Worm (Caenorhabditis elegans): ENCODE measurements around the gene str-111.

str-111 gene

DNA sequence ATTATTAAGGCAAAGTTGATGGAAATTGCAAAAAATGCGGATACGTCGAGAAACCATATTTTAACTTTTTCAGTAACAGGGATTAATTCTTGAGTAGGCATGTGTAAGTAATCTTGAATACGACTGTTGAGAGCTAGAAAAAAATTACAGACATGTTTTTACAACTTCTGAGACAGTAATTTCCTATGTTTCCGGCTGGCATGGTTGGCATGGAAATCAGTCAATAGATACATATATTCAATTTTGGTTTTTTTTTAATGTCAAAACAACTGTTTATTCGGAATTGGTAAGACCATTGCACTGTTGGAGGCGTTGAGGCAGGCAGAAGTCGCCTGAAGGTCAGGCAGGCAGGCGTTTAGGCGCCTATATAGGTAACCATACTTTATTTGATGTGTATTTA, 15.6 kb downstream of the str-111 start, which contains the start of gene str-254:
Gene str-254, minus strand, starts transcription at position 101 of the 400 bp plus-strand sequence.
- TF ChIP-seq unc-39 (tag; optimal IDR thresholded peaks at IDR 0.05) (no peak), lin-32 (GFP tag; optimal IDR thresholded peaks at IDR 0.05) (no peak), flh-1 (GFP tag; optimal IDR thresholded peaks at IDR 0.05) (no peak), mep-1 (tag; optimal IDR thresholded peaks at IDR 0.05) (no peak), nhr-28 (tag; optimal IDR thresholded peaks at IDR 0.05) (no peak), mab-5 (tag; optimal IDR thresholded peaks at IDR 0.05) (no peak), zip-8 (tag; optimal IDR thresholded peaks at IDR 0.05) (no peak), sptf-1 (tag; optimal IDR thresholded peaks at IDR 0.05) (no peak)

DNA sequence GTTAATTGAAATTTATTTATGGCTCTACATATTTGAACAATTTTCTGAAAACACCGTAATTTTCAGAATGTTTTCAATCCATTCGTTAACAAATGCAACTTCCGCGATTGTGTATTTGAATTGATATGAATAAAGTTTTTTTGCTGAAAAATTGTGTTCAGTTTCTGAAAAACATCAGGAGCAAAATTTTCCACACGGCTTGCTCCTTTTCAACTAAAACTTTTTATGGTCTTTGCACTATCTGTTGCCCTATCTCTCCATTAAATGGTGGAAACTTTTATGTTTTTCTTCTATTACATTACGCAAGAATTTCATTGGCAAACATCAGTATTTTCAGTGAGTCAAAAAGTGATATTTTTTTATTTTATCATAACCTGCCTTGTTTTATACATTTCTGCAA, 20.1 kb downstream of the str-111 start, which contains the start of gene F10A3.4:
Gene F10A3.4, plus strand, starts transcription at position 301 of the 400 bp plus-strand sequence.
- TF ChIP-seq bed-3 (GFP tag; optimal IDR thresholded peaks at IDR 0.05), result no peak
- no peak for TF ChIP-seq tbx-8 (GFP tag; optimal IDR thresholded peaks at IDR 0.05)
- TF ChIP-seq snpc-4 (tag; optimal IDR thresholded peaks at IDR 0.05), result no peak
- no peak for TF ChIP-seq cnd-1 (tag; optimal IDR thresholded peaks at IDR 0.05)
- no peak for TF ChIP-seq ces-1 (GFP tag; optimal IDR thresholded peaks at IDR 0.05)
- no peak for TF ChIP-seq blmp-1 (tag; optimal IDR thresholded peaks at IDR 0.05)
- no peak for TF ChIP-seq lin-13 (tag; optimal IDR thresholded peaks at IDR 0.05)
- TF ChIP-seq nhr-76 (tag; optimal IDR thresholded peaks at IDR 0.05), result no peak
- TF ChIP-seq ceh-39 (tag; optimal IDR thresholded peaks at IDR 0.05), result no peak
- TF ChIP-seq nhr-2 (tag; optimal IDR thresholded peaks at IDR 0.05), result no peak
- TF ChIP-seq ceh-83 (GFP tag; optimal IDR thresholded peaks at IDR 0.05), result no peak

ce11 chrV:16145009-16145408, 23.9 kb downstream of the str-111 start:
- no peak for TF ChIP-seq ztf-11 (tag; optimal IDR thresholded peaks at IDR 0.05)
- no peak for TF ChIP-seq drap-1 (GFP tag; optimal IDR thresholded peaks at IDR 0.05)
- TF ChIP-seq blmp-1 (tag; optimal IDR thresholded peaks at IDR 0.05), result no peak
- no peak for TF ChIP-seq snpc-4 (tag; optimal IDR thresholded peaks at IDR 0.05)
- no peak for TF ChIP-seq nhr-12 (tag; optimal IDR thresholded peaks at IDR 0.05)
- no peak for TF ChIP-seq hlh-1 (tag; optimal IDR thresholded peaks at IDR 0.05)
- no peak for TF ChIP-seq nhr-237 (tag; optimal IDR thresholded peaks at IDR 0.05)
- no peak for TF ChIP-seq ham-2 (GFP tag; optimal IDR thresholded peaks at IDR 0.05)
- TF ChIP-seq bed-3 (GFP tag; optimal IDR thresholded peaks at IDR 0.05), result no peak
- TF ChIP-seq unc-39 (tag; optimal IDR thresholded peaks at IDR 0.05), result no peak

- TF ChIP-seq M03D4.4 (tag; optimal IDR thresholded peaks at IDR 0.05) (no peak), bed-3 (GFP tag; optimal IDR thresholded peaks at IDR 0.05) (no peak), drap-1 (GFP tag; optimal IDR thresholded peaks at IDR 0.05) (no peak), ham-2 (GFP tag; optimal IDR thresholded peaks at IDR 0.05) (no peak)
Observed at ce11 chrV:16143066-16143581, 25.8 kb downstream of the str-111 start, which contains the start of gene fbxa-88. Gene fbxa-88, minus strand, starts transcription at chrV:16143116.

DNA sequence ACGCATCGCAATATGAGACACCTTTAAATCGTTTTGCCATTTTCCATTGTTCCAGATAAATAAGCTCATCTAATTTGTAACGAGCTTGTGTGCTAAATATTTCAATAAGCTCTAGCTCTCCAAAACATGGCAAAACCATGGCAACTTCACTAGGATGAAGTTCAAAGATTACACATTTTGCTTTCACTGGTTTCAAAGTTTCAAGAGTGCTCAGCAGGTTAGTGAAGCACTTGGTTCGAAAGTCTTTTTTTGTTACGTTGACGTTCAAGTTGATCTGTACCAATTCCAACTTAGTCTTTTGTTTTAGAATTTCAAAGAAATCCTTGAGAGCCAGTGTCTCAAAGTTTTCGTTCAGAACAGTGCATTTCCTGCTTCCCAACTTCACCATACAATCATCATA, 26.6 kb downstream of the str-111 start, which contains the start of gene fbxa-18:
Gene fbxa-18, plus strand, starts transcription at position 301 of the 400 bp plus-strand sequence.
- TF ChIP-seq mep-1 (tag; optimal IDR thresholded peaks at IDR 0.05) (no peak), unc-39 (tag; optimal IDR thresholded peaks at IDR 0.05) (no peak), sptf-1 (tag; optimal IDR thresholded peaks at IDR 0.05) (no peak), ceh-43 (GFP tag; optimal IDR thresholded peaks at IDR 0.05) (no peak), elt-3 (tag; optimal IDR thresholded peaks at IDR 0.05) (no peak), nhr-2 (tag; optimal IDR thresholded peaks at IDR 0.05) (no peak), pha-4 (tag; optimal IDR thresholded peaks at IDR 0.05) (no peak), ham-2 (GFP tag; optimal IDR thresholded peaks at IDR 0.05) (no peak), nhr-12 (tag; optimal IDR thresholded peaks at IDR 0.05) (no peak), drap-1 (GFP tag; optimal IDR thresholded peaks at IDR 0.05) (no peak), lin-32 (GFP tag; optimal IDR thresholded peaks at IDR 0.05) (no peak)

DNA sequence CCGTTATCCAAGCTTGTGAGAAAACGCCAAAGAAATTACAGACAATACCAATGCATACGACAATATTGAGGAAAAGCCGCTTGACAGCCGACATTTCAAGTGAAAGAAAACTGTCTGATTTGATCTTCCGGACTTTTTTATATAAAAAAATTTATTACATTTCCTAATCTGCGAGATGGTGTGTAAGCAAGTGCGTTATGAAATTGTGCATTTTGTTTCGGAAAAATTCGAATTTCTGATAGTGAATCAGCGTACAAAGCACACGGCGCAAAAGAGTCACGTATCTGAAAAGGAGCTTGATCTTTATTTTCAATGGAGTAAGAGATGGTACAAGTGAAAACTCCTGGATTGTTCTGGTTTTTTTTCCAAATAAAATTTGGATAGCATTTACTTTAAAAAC, 27.9 kb downstream of the str-111 start, which contains the start of gene clc-32:
Gene clc-32, minus strand, starts transcription at position 101 of the 400 bp plus-strand sequence.
- TF ChIP-seq ceh-83 (GFP tag; optimal IDR thresholded peaks at IDR 0.05) (no peak), ceh-39 (tag; optimal IDR thresholded peaks at IDR 0.05) (no peak), elt-3 (tag; optimal IDR thresholded peaks at IDR 0.05) (no peak), tbx-8 (GFP tag; optimal IDR thresholded peaks at IDR 0.05) (no peak), unc-62 (GFP tag; optimal IDR thresholded peaks at IDR 0.05) (no peak), ham-2 (GFP tag; optimal IDR thresholded peaks at IDR 0.05) (no peak), flh-1 (GFP tag; optimal IDR thresholded peaks at IDR 0.05) (no peak), M03D4.4 (tag; optimal IDR thresholded peaks at IDR 0.05) (no peak), ces-1 (GFP tag; optimal IDR thresholded peaks at IDR 0.05) (no peak), ztf-11 (tag; optimal IDR thresholded peaks at IDR 0.05) (no peak), mab-5 (tag; optimal IDR thresholded peaks at IDR 0.05) (no peak), nhr-237 (tag; optimal IDR thresholded peaks at IDR 0.05) (no peak)

All from whole organism, mixed stage, embryonic.